Worm (Caenorhabditis elegans): Measurements from ENCODE around the gene hlh-34.
A peak's percentile ranks its signal among the peaks of the same experiment; 100 is the strongest.

hlh-34 gene

ce11 chrV:13730762-13731161 is 23.6 kb upstream of the hlh-34 start, which contains the start of gene dct-17 (continued):
- TF ChIP-seq dpl-1 (GFP tag; optimal IDR thresholded peaks at IDR 0.05) (no peak), daf-16 (GFP tag; optimal IDR thresholded peaks at IDR 0.05) (no peak), daf-16 (tag; optimal IDR thresholded peaks at IDR 0.05) (peak; percentile 6), lin-39 (tag; optimal IDR thresholded peaks at IDR 0.05) (no peak), snpc-1.2 (GFP tag; IDR thresholded peaks at IDR 0.05) (no peak), nhr-41 (GFP tag; IDR thresholded peaks at IDR 0.05) (no peak)

DNA sequence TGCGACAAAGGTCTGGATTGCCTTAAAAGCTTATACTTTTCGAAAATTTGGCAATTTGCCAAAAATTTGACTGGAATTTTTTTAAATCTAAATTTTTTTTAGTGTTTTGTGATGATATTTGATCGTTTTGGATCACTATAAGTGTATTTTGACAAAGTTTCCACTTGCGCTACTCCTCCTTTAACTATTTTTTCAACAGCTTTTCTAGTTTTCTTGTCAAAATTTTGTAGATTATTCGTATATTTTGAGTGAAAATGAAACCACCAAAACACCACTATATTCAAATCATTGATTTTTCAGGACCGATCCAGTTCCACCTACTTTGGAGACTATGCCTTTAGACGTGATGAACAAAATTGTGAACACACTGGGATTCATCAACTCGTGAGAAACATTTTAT is 18.4 kb upstream of the hlh-34 start, which contains the start of gene fbxa-181:
Gene fbxa-181 (plus strand): TSS at position 301 of the 400 bp plus-strand sequence.
- TF ChIP-seq cey-2 (tag; optimal IDR thresholded peaks at IDR 0.05; ENCODE audit: borderline replicate concordance, insufficient read depth) (no peak), Y5F2A.4 (GFP tag; optimal IDR thresholded peaks at IDR 0.05) (no peak), Y75B8A.6 (GFP tag; IDR thresholded peaks at IDR 0.05) (no peak), set-16 (GFP tag; IDR thresholded peaks at IDR 0.05) (no peak), mes-2 (tag; optimal IDR thresholded peaks at IDR 0.05; ENCODE audit: poor library complexity, severe bottlenecking) (no peak), D1046.2 (GFP tag; IDR thresholded peaks at IDR 0.05) (no peak), sdz-12 (GFP tag; optimal IDR thresholded peaks at IDR 0.05) (no peak)

DNA sequence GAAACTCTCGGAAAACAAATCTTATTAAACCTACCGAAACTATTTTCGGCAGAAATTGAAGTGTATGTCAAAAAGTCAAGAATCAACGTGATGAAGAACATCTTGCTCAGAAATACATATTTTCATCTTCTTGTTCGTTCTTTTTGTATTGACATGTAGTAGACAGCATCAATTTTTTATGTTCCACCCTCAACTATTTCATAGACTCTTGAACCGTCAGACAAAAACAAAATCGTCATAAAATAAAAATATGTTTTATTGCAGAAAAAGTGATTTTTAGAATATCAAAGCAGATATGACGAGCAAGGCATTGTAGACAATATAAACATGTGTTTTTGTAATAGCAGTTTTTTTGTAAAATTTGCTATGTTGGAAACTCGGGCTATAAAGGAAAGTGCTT is 17.6 kb upstream of the hlh-34 start, which contains the start of gene F35E12.2:
Gene F35E12.2 (minus strand): TSS at position 101 of the 400 bp plus-strand sequence.
- TF ChIP-seq unc-62 (GFP tag; optimal IDR thresholded peaks at IDR 0.05 in 1 of 2): no peak
- no peak for TF ChIP-seq unc-62 (tag; optimal IDR thresholded peaks at IDR 0.05)
- TF ChIP-seq nhr-10 (tag; optimal IDR thresholded peaks at IDR 0.05): no peak
- no peak for TF ChIP-seq tag-97 (GFP tag; IDR thresholded peaks at IDR 0.05)
- no peak for TF ChIP-seq mep-1 (tag; optimal IDR thresholded peaks at IDR 0.05)
- no peak for TF ChIP-seq nhr-77 (tag; optimal IDR thresholded peaks at IDR 0.05)

- TF ChIP-seq pqm-1 (tag; optimal IDR thresholded peaks at IDR 0.05) (peak; percentile 87), daf-16 (GFP tag; optimal IDR thresholded peaks at IDR 0.05) (no peak), daf-16 (tag; optimal IDR thresholded peaks at IDR 0.05) (peak; percentile 43), nhr-28 (tag; optimal IDR thresholded peaks at IDR 0.05) (peak; percentile 52), dmd-6 (GFP tag; IDR thresholded peaks at IDR 0.05) (peak; percentile 64), nhr-6 (tag; optimal IDR thresholded peaks at IDR 0.05) (peak; percentile 90), hlh-11 (tag; optimal IDR thresholded peaks at IDR 0.05) (peak; percentile 52), ama-1 (optimal IDR thresholded peaks at IDR 0.05) (no peak), unc-62 (GFP tag; optimal IDR thresholded peaks at IDR 0.05 in 1 of 2) (peak in 1 of 2 experiments; percentile 95), unc-62 (tag; optimal IDR thresholded peaks at IDR 0.05) (no peak), mes-2 (tag; optimal IDR thresholded peaks at IDR 0.05; ENCODE audit: poor library complexity, severe bottlenecking) (peak; percentile 24), unc-130 (GFP tag; optimal IDR thresholded peaks at IDR 0.05) (no peak)
These were observed 9.3 kb upstream of the hlh-34 start, which contains the start of gene T01D3.6 for ce11 chrV:13716531-13716930. T01D3.6 (plus strand) TSS chrV:13716824.

DNA sequence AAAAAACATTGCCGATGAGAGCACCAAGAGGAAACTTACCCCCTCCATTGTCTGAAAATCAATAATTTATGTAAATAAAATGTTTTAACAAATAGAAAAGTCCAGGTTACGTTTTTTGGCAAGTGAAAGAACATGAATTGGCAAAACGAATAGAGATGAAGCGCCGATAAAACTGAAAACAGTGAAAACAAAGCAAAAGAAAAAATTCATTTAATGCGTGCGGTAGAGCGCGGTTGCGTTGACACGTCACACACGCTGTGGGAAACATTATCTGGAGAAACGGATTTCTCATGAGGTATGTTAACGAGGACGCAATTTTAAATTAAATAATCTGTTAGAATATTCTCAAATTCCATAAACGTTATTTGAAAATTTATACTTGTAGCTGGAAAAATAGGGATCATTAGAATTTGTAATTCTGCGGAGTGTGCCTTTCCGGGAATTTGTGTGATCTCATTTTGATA is 8.1 kb upstream of the hlh-34 start, which contains the start of gene zipt-9:
Gene zipt-9 (minus strand): TSS at position 51 of the 464 bp plus-strand sequence.
- TF ChIP-seq dpl-1 (GFP tag; optimal IDR thresholded peaks at IDR 0.05) (peak; percentile 67), zfp-2 (tag; optimal IDR thresholded peaks at IDR 0.05) (no peak), ama-1 (optimal IDR thresholded peaks at IDR 0.05) (no peak), mep-1 (tag; optimal IDR thresholded peaks at IDR 0.05) (peak; percentile 81), php-3 (GFP tag; IDR thresholded peaks at IDR 0.05) (no peak), rbr-2 (tag; optimal IDR thresholded peaks at IDR 0.05) (peak; percentile 66), skn-1 (tag; optimal IDR thresholded peaks at IDR 0.05) (no peak), daf-12 (tag; optimal IDR thresholded peaks at IDR 0.05) (no peak), pqm-1 (tag; optimal IDR thresholded peaks at IDR 0.05) (no peak), lsy-2 (tag; optimal IDR thresholded peaks at IDR 0.05) (no peak), ceh-32 (tag; optimal IDR thresholded peaks at IDR 0.05; ENCODE audit: poor library complexity) (no peak), aha-1 (tag) (peak; percentile 37), mes-2 (tag; optimal IDR thresholded peaks at IDR 0.05; ENCODE audit: poor library complexity, severe bottlenecking) (peak; percentile 96), nhr-48 (tag; optimal IDR thresholded peaks at IDR 0.05) (no peak), lin-29 (GFP tag; IDR thresholded peaks at IDR 0.05) (no peak), vab-7 (GFP tag; IDR thresholded peaks at IDR 0.05) (peak; percentile 56; the same call in 1 of the 2 replicates), egl-27 (tag; optimal IDR thresholded peaks at IDR 0.05) (no peak), T20F7.1 (GFP tag; optimal IDR thresholded peaks at IDR 0.05) (peak; percentile 77), set-16 (GFP tag; IDR thresholded peaks at IDR 0.05) (no peak), T26A8.4 (GFP tag; IDR thresholded peaks at IDR 0.05) (no peak), fkh-10 (GFP tag; optimal IDR thresholded peaks at IDR 0.05) (peak; percentile 56), pha-4 (GFP tag; IDR thresholded peaks at IDR 0.05) (no peak), pha-4 (tag; optimal IDR thresholded peaks at IDR 0.05) (no peak), saeg-2 (GFP tag; IDR thresholded peaks at IDR 0.05) (no peak)
